Worm (Caenorhabditis elegans): ENCODE measurements around the gene rpl-18.

DNA sequence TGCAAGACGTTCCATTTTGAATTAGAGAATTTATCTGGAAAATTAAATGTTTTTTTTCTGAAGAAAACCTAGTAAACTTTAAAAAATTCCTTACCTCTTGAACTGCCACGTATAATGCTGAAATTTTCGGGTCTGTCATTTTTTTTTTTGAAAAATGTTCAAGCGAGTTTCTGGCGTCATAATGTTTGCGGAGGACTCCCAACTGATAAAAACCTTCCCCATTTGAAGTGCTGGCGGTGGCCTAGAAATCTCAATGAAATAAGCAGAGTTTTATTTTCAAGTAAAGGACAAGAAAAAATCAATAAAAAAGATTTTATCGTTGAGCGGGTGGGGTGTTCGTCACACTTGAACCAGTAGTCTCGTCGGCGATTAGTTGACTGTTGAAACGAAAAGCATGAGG is 9.0 kb downstream of the rpl-18 start, which contains the start of gene icap-1:
- TF ChIP-seq lir-3 (tag; optimal IDR thresholded peaks at IDR 0.05; ENCODE audit: poor library complexity) (no peak), snpc-4 (tag; optimal IDR thresholded peaks at IDR 0.05) (no peak), zag-1 (tag; optimal IDR thresholded peaks at IDR 0.05) (no peak), elt-2 (tag; optimal IDR thresholded peaks at IDR 0.05) (no peak), fkh-10 (GFP tag; optimal IDR thresholded peaks at IDR 0.05) (no peak)

Data from whole organism, L1 larva.